Fruit fly (Drosophila melanogaster) whole organism, embryonic: ENCODE results near the gene fz.

Experiments used
- Adf1 ChIP-seq: fragments of 200-800 bp; sonication (Bioruptor generic); IDR thresholded peaks from 2 replicates; pipeline ENCODE4 v1.3.6; 2022; ENCODE audit warnings: missing biosample characterization, missing genetic modification characterization
- Blimp-1 ChIP-seq: fragments of 200-800 bp; sonication (Bioruptor generic); optimal IDR thresholded peaks from 3 replicates; lab custom pipeline; 2018; ENCODE audit warnings: missing biosample characterization, missing genetic modification characterization, mild to moderate bottlenecking, moderate library complexity, missing genetic modification reagents
- BtbVII ChIP-seq: fragments of 200-800 bp; sonication (Bioruptor generic); optimal IDR thresholded peaks from 3 replicates; lab custom pipeline; 2017; ENCODE audit warnings: missing biosample characterization, mild to moderate bottlenecking, missing genetic modification characterization
- CG10959 ChIP-seq: fragments of 200-800 bp; sonication (Bioruptor generic); IDR thresholded peaks from 2 replicates; pipeline ENCODE4 v1.3.6; 2022; ENCODE audit warnings: missing biosample characterization, missing genetic modification characterization
- CG12942 ChIP-seq: fragments of 200-800 bp; sonication (Bioruptor generic); optimal IDR thresholded peaks from 3 replicates; lab custom pipeline; 2016; ENCODE audit warnings: missing biosample characterization, missing genetic modification characterization
- CG13287 ChIP-seq: fragments of 200-800 bp; sonication (Bioruptor generic); IDR thresholded peaks from 2 replicates; pipeline ENCODE4 v1.3.6; 2022; ENCODE audit warnings: missing biosample characterization, missing genetic modification characterization; ENCODE audit not compliant: partially characterized antibody
- CG13894 ChIP-seq: fragments of 200-800 bp; sonication (Bioruptor generic); optimal IDR thresholded peaks from 3 replicates; lab custom pipeline; 2018; ENCODE audit warnings: missing biosample characterization, mild to moderate bottlenecking, missing genetic modification characterization, moderate library complexity
- CG14441 ChIP-seq: fragments of 200-800 bp; sonication (Bioruptor generic); IDR thresholded peaks from 2 replicates; pipeline ENCODE4 v1.3.6; 2022; ENCODE audit warnings: missing biosample characterization, missing genetic modification characterization
- CG14667 ChIP-seq: fragments of 200-800 bp; sonication (Bioruptor generic); IDR thresholded peaks from 2 replicates; pipeline ENCODE4 v1.3.6; 2022; ENCODE audit warnings: missing biosample characterization, missing genetic modification characterization
- CG14965 ChIP-seq: fragments of 200-800 bp; sonication (Bioruptor generic); optimal IDR thresholded peaks from 2 replicates; lab custom pipeline; 2016; ENCODE audit warnings: missing biosample characterization, missing genetic modification characterization, borderline replicate concordance
- CG15696 ChIP-seq: fragments of 200-800 bp; sonication (Bioruptor generic); optimal IDR thresholded peaks from 2 replicates; lab custom pipeline; 2019; ENCODE audit warnings: missing biosample characterization, mild to moderate bottlenecking, missing genetic modification characterization, moderate library complexity
- CG16813 ChIP-seq: fragments of 200-800 bp; sonication (Bioruptor generic); IDR thresholded peaks from 3 replicates; pipeline ENCODE4 v1.3.6; 2022; ENCODE audit warnings: missing biosample characterization, missing genetic modification characterization; ENCODE audit not compliant: partially characterized antibody
- CG17385 ChIP-seq: fragments of 200-800 bp; sonication (Bioruptor generic); optimal IDR thresholded peaks from 3 replicates; lab custom pipeline; 2018; ENCODE audit warnings: missing biosample characterization, mild to moderate bottlenecking, missing genetic modification characterization
- CG2199 ChIP-seq: fragments of 200-800 bp; sonication (Bioruptor generic); IDR thresholded peaks from 3 replicates; pipeline ENCODE4 v1.3.6; 2022; ENCODE audit warnings: missing biosample characterization, missing genetic modification characterization
- CG31441 ChIP-seq: fragments of 200-800 bp; sonication (Bioruptor generic); IDR thresholded peaks from 2 replicates; pipeline ENCODE4 v1.3.6; 2022; ENCODE audit warnings: missing biosample characterization, missing genetic modification characterization
- CG4617 ChIP-seq: fragments of 200-800 bp; sonication (Bioruptor generic); optimal IDR thresholded peaks from 3 replicates; lab custom pipeline; 2016; ENCODE audit warnings: missing biosample characterization, missing genetic modification characterization, borderline replicate concordance
- CG4854 ChIP-seq: fragments of 200-800 bp; sonication (Bioruptor generic); optimal IDR thresholded peaks from 2 replicates; lab custom pipeline; 2016; ENCODE audit warnings: missing biosample characterization, missing genetic modification characterization, inconsistent platforms
- CG6813 ChIP-seq: fragments of 200-800 bp; sonication (Bioruptor generic); optimal IDR thresholded peaks from 2 replicates; lab custom pipeline; 2017; ENCODE audit warnings: missing biosample characterization, missing genetic modification characterization, mild to moderate bottlenecking, moderate library complexity, missing genetic modification reagents
- CG6854 ChIP-seq: fragments of 200-800 bp; sonication (Bioruptor generic); optimal IDR thresholded peaks from 3 replicates; lab custom pipeline; 2017; ENCODE audit warnings: missing biosample characterization, mild to moderate bottlenecking, missing genetic modification characterization
- CG7786 ChIP-seq: fragments of 200-800 bp; sonication (Bioruptor generic); optimal IDR thresholded peaks from 2 replicates; lab custom pipeline; 2016; ENCODE audit warnings: missing biosample characterization, missing genetic modification characterization
- CG8388 ChIP-seq: fragments of 200-800 bp; sonication (Bioruptor generic); optimal IDR thresholded peaks from 2 replicates; lab custom pipeline; 2019; ENCODE audit warnings: missing biosample characterization, mild to moderate bottlenecking, missing genetic modification characterization, moderate library complexity
- CG8765 ChIP-seq: fragments of 200-800 bp; sonication (Bioruptor generic); IDR thresholded peaks from 2 replicates; pipeline ENCODE4 v1.3.6; 2022; ENCODE audit warnings: missing biosample characterization, missing genetic modification characterization
- CG9609 ChIP-seq: fragments of 200-800 bp; sonication (Bioruptor generic); optimal IDR thresholded peaks from 3 replicates; lab custom pipeline; 2016; ENCODE audit warnings: missing biosample characterization, missing genetic modification characterization
- Chrac-16 ChIP-seq: fragments of 200-800 bp; sonication (Bioruptor generic); optimal IDR thresholded peaks from 3 replicates; lab custom pipeline; 2016; ENCODE audit warnings: missing biosample characterization, missing genetic modification characterization
- Dll ChIP-seq: fragments of 200-800 bp; sonication (Bioruptor generic); IDR thresholded peaks from 4 replicates; pipeline ENCODE4 v1.3.6; 2022; ENCODE audit warnings: missing biosample characterization, missing genetic modification characterization; ENCODE audit not compliant: partially characterized antibody
- HLH3B ChIP-seq: fragments of 200-800 bp; sonication (Bioruptor generic); IDR thresholded peaks from 2 replicates; pipeline ENCODE4 v1.3.6; 2022; ENCODE audit warnings: missing biosample characterization, missing genetic modification characterization
- Jarid2 ChIP-seq: fragments of 200-800 bp; sonication (Bioruptor generic); optimal IDR thresholded peaks from 3 replicates; lab custom pipeline; 2017; ENCODE audit warnings: mild to moderate bottlenecking, missing biosample characterization, missing genetic modification reagents, missing genetic modification characterization
- Kr ChIP-seq: fragments of 200-800 bp; sonication (Bioruptor generic); optimal IDR thresholded peaks from 2 replicates; lab custom pipeline; 2017; ENCODE audit warnings: missing biosample characterization, mild to moderate bottlenecking, missing genetic modification characterization
- Med ChIP-seq: fragments of 200-800 bp; sonication (Bioruptor generic); peaks from one replicate; lab custom pipeline; 2016; ENCODE audit warnings: missing biosample characterization, missing genetic modification characterization, mild to moderate bottlenecking, inconsistent platforms, moderate library complexity
- Mes4 ChIP-seq: fragments of 200-800 bp; sonication (Bioruptor generic); optimal IDR thresholded peaks from 2 replicates; lab custom pipeline; 2016; ENCODE audit warnings: missing biosample characterization, missing genetic modification characterization
- Mrtf ChIP-seq: fragments of 200-800 bp; sonication (Bioruptor generic); IDR thresholded peaks from 3 replicates; pipeline ENCODE4 v1.3.6; 2022; ENCODE audit warnings: missing biosample characterization, missing genetic modification characterization
- Myb ChIP-seq: fragments of 200-800 bp; sonication (Bioruptor generic); optimal IDR thresholded peaks from 2 replicates; lab custom pipeline; 2016; ENCODE audit warnings: missing biosample characterization, missing genetic modification characterization
- Neu2 ChIP-seq: fragments of 200-800 bp; sonication (Bioruptor generic); optimal IDR thresholded peaks from 3 replicates; lab custom pipeline; 2016; ENCODE audit warnings: missing biosample characterization, missing genetic modification characterization, borderline replicate concordance
- Oaz ChIP-seq: fragments of 200-800 bp; sonication (Bioruptor generic); IDR thresholded peaks from 2 replicates; pipeline ENCODE4 v1.3.6; 2022; ENCODE audit warnings: missing biosample characterization, missing genetic modification characterization
- Pdp1 ChIP-seq, 2 experiments: fragments of 200-800 bp; sonication (Bioruptor generic); optimal IDR thresholded peaks; 3 replicates each; lab custom pipeline; 2016; ENCODE audit warnings: missing biosample characterization in 2 of 2, missing genetic modification characterization in 2 of 2, mild to moderate bottlenecking in 1 of 2, moderate library complexity in 1 of 2
- Sox100B ChIP-seq: fragments of 200-800 bp; sonication (Bioruptor generic); optimal IDR thresholded peaks from 3 replicates; lab custom pipeline; 2018; ENCODE audit warnings: missing biosample characterization, mild to moderate bottlenecking, missing genetic modification characterization
- Sry-δ ChIP-seq: fragments of 200-800 bp; sonication (Bioruptor generic); optimal IDR thresholded peaks from 2 replicates; lab custom pipeline; 2016; ENCODE audit warnings: missing biosample characterization, missing genetic modification characterization
- aop ChIP-seq: fragments of 200-800 bp; sonication (Bioruptor generic); IDR thresholded peaks from 2 replicates; pipeline ENCODE4 v1.3.6; 2022; ENCODE audit warnings: missing biosample characterization, missing genetic modification characterization
- bbx ChIP-seq: fragments of 200-800 bp; sonication (Bioruptor generic); IDR thresholded peaks from 2 replicates; pipeline ENCODE4 v1.3.6; 2022; ENCODE audit warnings: missing biosample characterization, missing genetic modification characterization; ENCODE audit not compliant: partially characterized antibody
- chinmo ChIP-seq: fragments of 200-800 bp; sonication (Bioruptor generic); IDR thresholded peaks from 4 replicates; pipeline ENCODE4 v1.3.6; 2022; ENCODE audit warnings: missing biosample characterization, missing genetic modification characterization; ENCODE audit not compliant: partially characterized antibody
- dan ChIP-seq: fragments of 200-800 bp; sonication (Bioruptor generic); IDR thresholded peaks from 2 replicates; pipeline ENCODE4 v1.3.6; 2022; ENCODE audit warnings: missing biosample characterization, missing genetic modification characterization
- gro ChIP-seq: fragments of 200-800 bp; sonication (Bioruptor generic); optimal IDR thresholded peaks from 2 replicates; lab custom pipeline; 2016; ENCODE audit warnings: missing biosample characterization, missing genetic modification characterization
- lilli ChIP-seq: fragments of 200-800 bp; sonication (Bioruptor generic); optimal IDR thresholded peaks from 3 replicates; lab custom pipeline; 2016; ENCODE audit warnings: missing biosample characterization, missing genetic modification characterization
- pho ChIP-seq: fragments of 200-800 bp; sonication (Bioruptor generic); optimal IDR thresholded peaks from 2 replicates; lab custom pipeline; 2016; ENCODE audit warnings: missing biosample characterization, missing genetic modification characterization
- phol ChIP-seq: fragments of 200-800 bp; sonication (Bioruptor generic); optimal IDR thresholded peaks from 3 replicates; lab custom pipeline; 2018; ENCODE audit warnings: missing biosample characterization, mild to moderate bottlenecking, missing genetic modification characterization, moderate library complexity
- rib ChIP-seq: fragments of 200-800 bp; sonication (Bioruptor generic); IDR thresholded peaks from 2 replicates; pipeline ENCODE4 v1.3.6; 2022; ENCODE audit warnings: missing biosample characterization, missing genetic modification characterization
- ro ChIP-seq: fragments of 200-800 bp; sonication (Bioruptor generic); IDR thresholded peaks from 2 replicates; pipeline ENCODE4 v1.3.6; 2022; ENCODE audit warnings: missing biosample characterization, missing genetic modification characterization
- tna ChIP-seq: fragments of 200-800 bp; sonication (Bioruptor generic); IDR thresholded peaks from 2 replicates; pipeline ENCODE4 v1.3.6; 2022; ENCODE audit warnings: missing biosample characterization, missing genetic modification characterization; ENCODE audit not compliant: partially characterized antibody
- toy ChIP-seq: fragments of 200-800 bp; sonication (Bioruptor generic); IDR thresholded peaks from 2 replicates; pipeline ENCODE4 v1.3.6; 2022; ENCODE audit warnings: missing biosample characterization, missing genetic modification characterization
- wor ChIP-seq: fragments of 200-800 bp; sonication (Bioruptor generic); IDR thresholded peaks from 2 replicates; pipeline ENCODE4 v1.3.6; 2022; ENCODE audit warnings: missing biosample characterization, missing genetic modification characterization

fz gene

dm6 chr3L:14410146-14410676, 136.1 kb downstream of the fz start, which contains the start of gene CG3919 (continued):
- TF ChIP-seq CG7786 (peak; percentile 63), CG15696 (tag; lab: Kevin White, UChicago) (peak; percentile 69), toy (no peak), HLH3B (GFP tag; lab: Robert Waterston, UW) (peak; percentile 51), Pdp1 (GFP tag; optimal IDR thresholded peaks at IDR 0.05; lab: Kevin White, UChicago) (peak; percentile 20 to 21), Med (peak; percentile 93), CG4854 (GFP tag; lab: Kevin White, UChicago) (no peak), Blimp-1 (GFP tag; lab: Kevin White, UChicago) (peak; percentile 47), CG8388 (GFP tag; lab: Kevin White, UChicago) (peak; percentile 54), CG2199 (GFP tag; lab: Robert Waterston, UW) (no peak; the same call in 2 of the 3 replicates), phol (tag; lab: Kevin White, UChicago) (peak; percentile 81), CG17385 (GFP tag; lab: Kevin White, UChicago) (peak; percentile 10), ro (GFP tag; lab: Robert Waterston, UW) (no peak; the same call in 1 of the 2 replicates), Neu2 (no peak), CG6813 (GFP tag; lab: Kevin White, UChicago) (peak; percentile 26), CG10959 (GFP tag; lab: Robert Waterston, UW) (peak; percentile 60; the same call in 1 of the 2 replicates), Kr (GFP tag; lab: Kevin White, UChicago) (no peak), wor (peak; percentile 37), Sry-δ (peak; percentile 5), Mrtf (peak; percentile 53; the same call in 1 of the 3 replicates), CG6854 (GFP tag; lab: Kevin White, UChicago) (no peak), bbx (peak; percentile 30), Dll (GFP tag; lab: Robert Waterston, UW) (no peak), dan (GFP tag; lab: Robert Waterston, UW) (no peak), Adf1 (GFP tag; lab: Robert Waterston, UW) (no peak), CG16813 (no peak; the same call in 2 of the 3 replicates), Chrac-16 (GFP tag; lab: Kevin White, UChicago) (peak; percentile 46), CG4617 (GFP tag; lab: Kevin White, UChicago) (no peak), CG13894 (tag; lab: Kevin White, UChicago) (no peak), aop (no peak), CG14965 (GFP tag; lab: Kevin White, UChicago) (no peak), Mes4 (GFP tag; lab: Kevin White, UChicago) (peak; percentile 68), Oaz (no peak), CG9609 (GFP tag; lab: Kevin White, UChicago) (peak; percentile 59), lilli (peak; percentile 37), CG14667 (GFP tag; lab: Robert Waterston, UW) (peak; percentile 35), CG14441 (no peak), Jarid2 (no peak), CG8765 (peak; percentile 57; the same call in 1 of the 2 replicates), rib (peak; percentile 56), CG31441 (GFP tag; lab: Robert Waterston, UW) (peak; percentile 77), Sox100B (GFP tag; lab: Kevin White, UChicago) (peak; percentile 66), Myb (GFP tag; lab: Kevin White, UChicago) (peak; percentile 49), chinmo (GFP tag; lab: Robert Waterston, UW) (peak; percentile 64; the same call in 1 of the 4 replicates), gro (peak; percentile 24), CG13287 (GFP tag; lab: Robert Waterston, UW) (no peak), tna (GFP tag; lab: Robert Waterston, UW) (no peak), CG12942 (GFP tag; lab: Kevin White, UChicago) (peak; percentile 34), BtbVII (GFP tag; lab: Kevin White, UChicago) (peak; percentile 17), pho (GFP tag; lab: Kevin White, UChicago) (no peak)
